Fruit fly (Drosophila melanogaster): ENCODE measurements around the gene Cpr67B.

Cpr67B gene

dm6 chr3L:9398435-9398981 is 6.1 kb upstream of the Cpr67B start:
- TF ChIP-seq CG12744 (GFP tag; optimal IDR thresholded peaks at IDR 0.05): no peak
- no peak for TF ChIP-seq bbx (GFP tag; IDR thresholded peaks at IDR 0.05; ENCODE audit: partially characterized antibody)
- no peak for TF ChIP-seq Ravus (GFP tag; IDR thresholded peaks at IDR 0.05)
- no peak for TF ChIP-seq Taf1 (GFP tag; IDR thresholded peaks at IDR 0.05)
- peak; percentile 15 for TF ChIP-seq bcd (GFP tag; optimal IDR thresholded peaks at IDR 0.05)
- TF ChIP-seq otp (GFP tag; IDR thresholded peaks at IDR 0.05): 0 out of 3 replicates have a peak, but pooled peaks have one; percentile 38
- TF ChIP-seq btn (GFP tag; optimal IDR thresholded peaks at IDR 0.05): no peak
- TF ChIP-seq CG7271 (tag; optimal IDR thresholded peaks at IDR 0.05): no peak
- 0 out of 3 replicates have a peak, but pooled peaks have one; percentile 45 for TF ChIP-seq CG2199 (GFP tag; IDR thresholded peaks at IDR 0.05)
- peak in 1 of 2 experiments; percentile 46 for TF ChIP-seq pan (optimal IDR thresholded peaks at IDR 0.05)
- TF ChIP-seq pan (GFP tag; optimal IDR thresholded peaks at IDR 0.05 in 1 of 2, IDR thresholded peaks at IDR 0.05 in 1 of 2): peak in 1 of 2 experiments; percentile 7
- no peak for TF ChIP-seq Antp (GFP tag; optimal IDR thresholded peaks at IDR 0.05)
- 0 out of 3 replicates have a peak, but pooled peaks have one; percentile 15 for TF ChIP-seq CG34422 (GFP tag; IDR thresholded peaks at IDR 0.05)
- no peak for TF ChIP-seq HLH54F (GFP tag; optimal IDR thresholded peaks at IDR 0.05)
- TF ChIP-seq Pdp1 (GFP tag; optimal IDR thresholded peaks at IDR 0.05): no peak
- no peak for TF ChIP-seq shn (GFP tag; optimal IDR thresholded peaks at IDR 0.05)
- TF ChIP-seq chif (GFP tag; optimal IDR thresholded peaks at IDR 0.05): no peak
- 0 out of 3 replicates have a peak, but pooled peaks have one; percentile 13 for TF ChIP-seq Opbp (GFP tag; IDR thresholded peaks at IDR 0.05; ENCODE audit: partially characterized antibody)
- peak; percentile 42; the same call in 1 of the 2 replicates for TF ChIP-seq Drgx (GFP tag; IDR thresholded peaks at IDR 0.05)
- 0 out of 2 replicates have a peak, but pooled peaks have one; percentile 20 for TF ChIP-seq CG16779 (GFP tag; IDR thresholded peaks at IDR 0.05)
- TF ChIP-seq CG4820 (GFP tag; optimal IDR thresholded peaks at IDR 0.05): peak; percentile 12
- TF ChIP-seq CG1024 (GFP tag; IDR thresholded peaks at IDR 0.05): peak; percentile 23; the same call in 1 of the 2 replicates
- peak; percentile 12 for TF ChIP-seq CG2712 (tag; optimal IDR thresholded peaks at IDR 0.05)
- no peak for TF ChIP-seq p53 (GFP tag; optimal IDR thresholded peaks at IDR 0.05)
- no peak for TF ChIP-seq CG12236 (GFP tag; optimal IDR thresholded peaks at IDR 0.05)
- TF ChIP-seq CG13424 (tag; optimal IDR thresholded peaks at IDR 0.05): no peak
- TF ChIP-seq ssp (GFP tag; IDR thresholded peaks at IDR 0.05): no peak
- TF ChIP-seq CG15601 (tag; optimal IDR thresholded peaks at IDR 0.05): no peak
- TF ChIP-seq CG18262 (tag; optimal IDR thresholded peaks at IDR 0.05): peak; percentile 0
- no peak for TF ChIP-seq prd (optimal IDR thresholded peaks at IDR 0.05)
- TF ChIP-seq prd (GFP tag; IDR thresholded peaks at IDR 0.05): peak; percentile 31; the same call in 1 of the 3 replicates
- TF ChIP-seq CG11504 (tag; optimal IDR thresholded peaks at IDR 0.05): peak; percentile 14
- TF ChIP-seq dysf (GFP tag; IDR thresholded peaks at IDR 0.05): peak; percentile 40; the same call in 1 of the 3 replicates
- no peak for TF ChIP-seq yki (optimal IDR thresholded peaks at IDR 0.05)
- TF ChIP-seq bowl (GFP tag; IDR thresholded peaks at IDR 0.05): no peak
- peak; percentile 30 for TF ChIP-seq sug (tag; optimal IDR thresholded peaks at IDR 0.05)
- no peak for TF ChIP-seq gce (GFP tag; IDR thresholded peaks at IDR 0.05)
- peak; percentile 24 for TF ChIP-seq gem (tag; optimal IDR thresholded peaks at IDR 0.05)
- 0 out of 2 replicates have a peak, but pooled peaks have one; percentile 20 for TF ChIP-seq slbo (GFP tag; IDR thresholded peaks at IDR 0.05)
- TF ChIP-seq CG4424 (GFP tag; optimal IDR thresholded peaks at IDR 0.05): peak; percentile 25
- no peak for TF ChIP-seq fru (optimal IDR thresholded peaks at IDR 0.05)
- no peak for TF ChIP-seq BEAF-32 (GFP tag; optimal IDR thresholded peaks at IDR 0.05)
- peak; percentile 90 for TF ChIP-seq D19B (GFP tag; optimal IDR thresholded peaks at IDR 0.05)
- no peak for TF ChIP-seq disco-r (GFP tag; optimal IDR thresholded peaks at IDR 0.05)
- TF ChIP-seq CG6254 (GFP tag; optimal IDR thresholded peaks at IDR 0.05): no peak
- 0 out of 3 replicates have a peak, but pooled peaks have one; percentile 41 for TF ChIP-seq H15 (GFP tag; IDR thresholded peaks at IDR 0.05)
- TF ChIP-seq zen (tag; optimal IDR thresholded peaks at IDR 0.05): no peak
- TF ChIP-seq br (optimal IDR thresholded peaks at IDR 0.05): no peak
- no peak for TF ChIP-seq CG13624 (GFP tag; optimal IDR thresholded peaks at IDR 0.05)
- TF ChIP-seq sd (tag; optimal IDR thresholded peaks at IDR 0.05): peak; percentile 30
- TF ChIP-seq dmrt99B (tag; optimal IDR thresholded peaks at IDR 0.05): peak; percentile 9
- peak; percentile 69 for TF ChIP-seq crol (GFP tag; IDR thresholded peaks at IDR 0.05)
